Worm (Caenorhabditis elegans) whole organism, L1 larva: ENCODE measurements around the gene tpst-1.

Experiments
- C04F5.9 ChIP-seq: sonication (generic microtip); optimal IDR thresholded peaks from 2 replicates; lab custom pipeline; 2016; ENCODE audit warnings: missing genetic modification characterization, missing compliant biosample characterization
- C34B4.2 ChIP-seq: sonication (generic microtip); optimal IDR thresholded peaks from 2 replicates; lab custom pipeline; 2017; ENCODE audit warnings: mild to moderate bottlenecking, missing genetic modification characterization, missing compliant biosample characterization
- F16B12.6 ChIP-seq: fragments of 150-350 bp; optimal IDR thresholded peaks from 2 replicates; lab custom pipeline; 2014; ENCODE audit warnings: missing biosample characterization, missing genetic modification characterization
- aha-1 ChIP-seq: fragments of 150-350 bp; optimal IDR thresholded peaks from 2 replicates; lab custom pipeline; 2014; ENCODE audit warnings: missing biosample characterization, missing genetic modification characterization
- alr-1 ChIP-seq: fragments of 200-800 bp; sonication (Bioruptor generic); optimal IDR thresholded peaks from 2 replicates; lab custom pipeline; 2018; ENCODE audit warnings: borderline replicate concordance, mild to moderate bottlenecking, missing genetic modification characterization, missing compliant biosample characterization
- aly-2 ChIP-seq: fragments of 150-350 bp; optimal IDR thresholded peaks from 2 replicates; lab custom pipeline; 2014; ENCODE audit warnings: missing biosample characterization, missing genetic modification characterization
- blmp-1 ChIP-seq: fragments of 150-350 bp; optimal IDR thresholded peaks from 2 replicates; lab custom pipeline; 2014; ENCODE audit warnings: missing biosample characterization, missing genetic modification characterization
- ceh-8 ChIP-seq: fragments of 200-800 bp; sonication (Bioruptor generic); optimal IDR thresholded peaks from 2 replicates; lab custom pipeline; 2018; ENCODE audit warnings: mild to moderate bottlenecking, missing genetic modification characterization, moderate library complexity, missing compliant biosample characterization
- ceh-82 ChIP-seq, 3 experiments: fragments of 150-350 bp in 1 of 3; sonication (generic microtip) in 2 of 3; optimal IDR thresholded peaks; 2 replicates each; lab custom pipeline; 2014 to 2017; ENCODE audit warnings: missing biosample characterization in 3 of 3, missing genetic modification characterization in 3 of 3
- ceh-88 ChIP-seq: fragments of 200-800 bp; sonication (Bioruptor generic); IDR thresholded peaks from 2 replicates; pipeline ENCODE4 v1.3.6; 2022; ENCODE audit warnings: missing genetic modification characterization, missing compliant biosample characterization
- ceh-90 ChIP-seq: sonication (generic microtip); optimal IDR thresholded peaks from 2 replicates; lab custom pipeline; 2016; ENCODE audit warnings: missing genetic modification characterization, missing compliant biosample characterization
- dpl-1 ChIP-seq, 3 experiments: fragments of 150-350 bp in 2 of 3; sonication (generic microtip) in 1 of 3; optimal IDR thresholded peaks; 2 replicates each; lab custom pipeline; 2014 to 2017; ENCODE audit warnings: missing biosample characterization in 3 of 3, missing genetic modification characterization in 3 of 3, missing genetic modification reagents in 3 of 3
- dsc-1 ChIP-seq: sonication (generic microtip); optimal IDR thresholded peaks from 2 replicates; lab custom pipeline; 2016; ENCODE audit warnings: mild to moderate bottlenecking, missing genetic modification characterization, missing compliant biosample characterization
- efl-1 ChIP-seq, 4 experiments: fragments of 150-350 bp; optimal IDR thresholded peaks in 3 of 4; peaks in 1 of 4; 1 replicate in 1 of 4; 2 replicates in 3 of 4; lab custom pipeline; 2014; ENCODE audit warnings: missing biosample characterization in 2 of 4, missing genetic modification characterization in 2 of 4, missing genetic modification reagents in 2 of 4
- efl-3 ChIP-seq: fragments of 200-800 bp; sonication (Bioruptor generic); optimal IDR thresholded peaks from 2 replicates; lab custom pipeline; 2018; ENCODE audit warnings: mild to moderate bottlenecking, missing genetic modification characterization, missing compliant biosample characterization
- egl-13 ChIP-seq: sonication (generic microtip); optimal IDR thresholded peaks from 2 replicates; lab custom pipeline; 2016; ENCODE audit warnings: missing genotype, missing genetic modification reagents, missing genetic modification characterization, missing compliant biosample characterization
- egl-27 ChIP-seq, 2 experiments: fragments of 150-350 bp in 1 of 2; sonication (generic microtip); optimal IDR thresholded peaks; 3 replicates each; lab custom pipeline; 2017 to 2018; ENCODE audit warnings: missing biosample characterization in 2 of 2, missing genetic modification characterization in 2 of 2, missing genetic modification reagents in 2 of 2
- elt-3 ChIP-seq, 6 experiments: fragments of 150-350 bp in 1 of 6; sonication (generic microtip); optimal IDR thresholded peaks; 2 replicates each; lab custom pipeline; 2017 to 2018; ENCODE audit warnings: missing biosample characterization in 6 of 6, missing genetic modification characterization in 6 of 6, inconsistent platforms in 1 of 6
- ets-5 ChIP-seq: fragments of 200-800 bp; sonication (Bioruptor generic); IDR thresholded peaks from 2 replicates; pipeline ENCODE4 v1.3.6; 2022; ENCODE audit warnings: missing genetic modification characterization, missing compliant biosample characterization
- fkh-10 ChIP-seq: sonication (generic microtip); optimal IDR thresholded peaks from 2 replicates; lab custom pipeline; 2017; ENCODE audit warnings: missing biosample characterization, missing genetic modification reagents, missing genetic modification characterization
- fkh-4 ChIP-seq: sonication (generic microtip); optimal IDR thresholded peaks from 2 replicates; lab custom pipeline; 2016; ENCODE audit warnings: missing compliant biosample characterization, missing genetic modification characterization, borderline replicate concordance
- fkh-8 ChIP-seq: sonication (generic microtip); optimal IDR thresholded peaks from 2 replicates; lab custom pipeline; 2016; ENCODE audit warnings: mild to moderate bottlenecking, missing genetic modification characterization, missing compliant biosample characterization
- grh-1 ChIP-seq: fragments of 200-800 bp; sonication (Bioruptor generic); IDR thresholded peaks from 2 replicates; pipeline ENCODE4 v1.3.6; 2022; ENCODE audit warnings: missing genetic modification reagents, missing genetic modification characterization, missing compliant biosample characterization
- hlh-4 ChIP-seq: sonication (generic microtip); optimal IDR thresholded peaks from 2 replicates; lab custom pipeline; 2016; ENCODE audit warnings: mild to moderate bottlenecking, missing genetic modification characterization, missing compliant biosample characterization
- isw-1 ChIP-seq: fragments of 200-800 bp; sonication (Bioruptor generic); IDR thresholded peaks from 2 replicates; pipeline ENCODE4 v1.3.6; 2022; ENCODE audit warnings: missing genetic modification characterization, missing compliant biosample characterization
- jun-1 ChIP-seq: fragments of 150-350 bp; optimal IDR thresholded peaks from 2 replicates; lab custom pipeline; 2014; ENCODE audit warnings: missing biosample characterization, missing genetic modification reagents, missing genetic modification characterization
- lin-15B ChIP-seq: fragments of 150-350 bp; sonication (generic microtip); optimal IDR thresholded peaks from 3 replicates; lab custom pipeline; 2014; ENCODE audit warnings: missing biosample characterization, missing genetic modification characterization
- lin-35 ChIP-seq, 2 experiments: fragments of 150-350 bp; optimal IDR thresholded peaks; 2 replicates each; lab custom pipeline; 2014; ENCODE audit warnings: missing biosample characterization in 2 of 2, missing genetic modification characterization in 2 of 2, missing genetic modification reagents in 2 of 2
- lin-39 ChIP-seq: fragments of 150-350 bp; optimal IDR thresholded peaks from 2 replicates; lab custom pipeline; 2014; ENCODE audit warnings: missing biosample characterization, missing genetic modification reagents, missing genetic modification characterization
- lir-3 ChIP-seq: sonication (generic microtip); optimal IDR thresholded peaks from 2 replicates; lab custom pipeline; 2016; ENCODE audit warnings: mild to moderate bottlenecking, missing genetic modification characterization, moderate library complexity, missing compliant biosample characterization; ENCODE audit not compliant: poor library complexity
- mab-9 ChIP-seq: fragments of 200-800 bp; sonication (Bioruptor generic); IDR thresholded peaks from 2 replicates; pipeline ENCODE4 v1.3.6; 2022; ENCODE audit warnings: missing genetic modification reagents, missing genetic modification characterization, missing compliant biosample characterization
- nhr-11 ChIP-seq: fragments of 150-350 bp; optimal IDR thresholded peaks from 2 replicates; lab custom pipeline; 2014; ENCODE audit warnings: missing biosample characterization, missing genetic modification characterization
- nhr-12 ChIP-seq: sonication (generic microtip); optimal IDR thresholded peaks from 2 replicates; lab custom pipeline; 2017; ENCODE audit warnings: missing biosample characterization, missing genetic modification characterization
- nhr-19 ChIP-seq: fragments of 200-800 bp; sonication (Bioruptor generic); conservative IDR thresholded peaks from 2 replicates; pipeline ENCODE4 v1.3.6; 2022; ENCODE audit warnings: missing genetic modification characterization, missing compliant biosample characterization
- nhr-20 ChIP-seq: sonication (generic microtip); optimal IDR thresholded peaks from 2 replicates; lab custom pipeline; 2016; ENCODE audit warnings: mild to moderate bottlenecking, missing genetic modification characterization, missing compliant biosample characterization
- nhr-237 ChIP-seq: fragments of 150-350 bp; optimal IDR thresholded peaks from 2 replicates; lab custom pipeline; 2014; ENCODE audit warnings: missing biosample characterization, missing genetic modification characterization
- nhr-77 ChIP-seq: fragments of 150-350 bp; optimal IDR thresholded peaks from 2 replicates; lab custom pipeline; 2014; ENCODE audit warnings: missing biosample characterization, missing genetic modification characterization
- nhr-85 ChIP-seq: sonication (generic microtip); peaks from one replicate; lab custom pipeline; 2016; ENCODE audit warnings: missing genetic modification characterization, inconsistent platforms, missing compliant biosample characterization
- pqm-1 ChIP-seq: sonication (generic microtip); optimal IDR thresholded peaks from 3 replicates; lab custom pipeline; 2017; ENCODE audit warnings: missing biosample characterization, missing genetic modification characterization
- rnt-1 ChIP-seq: sonication (generic microtip); optimal IDR thresholded peaks from 2 replicates; lab custom pipeline; 2016; ENCODE audit warnings: mild to moderate bottlenecking, missing genetic modification characterization, moderate library complexity, missing compliant biosample characterization
- skn-1 ChIP-seq: fragments of 150-350 bp; optimal IDR thresholded peaks from 2 replicates; lab custom pipeline; 2014; ENCODE audit warnings: missing biosample characterization, missing genetic modification characterization
- snu-23 ChIP-seq: sonication (generic microtip); optimal IDR thresholded peaks from 2 replicates; lab custom pipeline; 2016; ENCODE audit warnings: missing genetic modification characterization, missing compliant biosample characterization
- sptf-1 ChIP-seq: fragments of 150-350 bp; optimal IDR thresholded peaks from 2 replicates; lab custom pipeline; 2014; ENCODE audit warnings: missing biosample characterization, missing genetic modification characterization
- tbx-2 ChIP-seq: sonication (generic microtip); optimal IDR thresholded peaks from 2 replicates; lab custom pipeline; 2016; ENCODE audit warnings: missing genetic modification characterization, missing compliant biosample characterization
- tlp-1 ChIP-seq: fragments of 150-350 bp; optimal IDR thresholded peaks from 2 replicates; lab custom pipeline; 2014; ENCODE audit warnings: missing biosample characterization, missing genetic modification characterization
- unc-30 ChIP-seq: sonication (generic microtip); optimal IDR thresholded peaks from 2 replicates; lab custom pipeline; 2017; ENCODE audit warnings: missing biosample characterization, missing genetic modification characterization
- unc-62 ChIP-seq: fragments of 150-350 bp; optimal IDR thresholded peaks from 2 replicates; lab custom pipeline; 2014; ENCODE audit warnings: missing biosample characterization, missing genetic modification reagents, missing genetic modification characterization
- unc-86 ChIP-seq: sonication (generic microtip); optimal IDR thresholded peaks from 2 replicates; lab custom pipeline; 2016; ENCODE audit warnings: missing genetic modification characterization, missing compliant biosample characterization
- unc-98 ChIP-seq: fragments of 200-800 bp; sonication (Bioruptor generic); IDR thresholded peaks from 2 replicates; pipeline ENCODE4 v1.3.6; 2022; ENCODE audit warnings: missing genetic modification characterization, missing compliant biosample characterization
- vab-15 ChIP-seq: sonication (generic microtip); optimal IDR thresholded peaks from 2 replicates; lab custom pipeline; 2017; ENCODE audit warnings: missing genotype, mild to moderate bottlenecking, missing genetic modification characterization, missing compliant biosample characterization
- xbp-1 ChIP-seq: sonication (generic microtip); optimal IDR thresholded peaks from 2 replicates; lab custom pipeline; 2016; ENCODE audit warnings: missing genetic modification characterization, missing compliant biosample characterization
- ztf-11 ChIP-seq, 2 experiments: sonication (generic microtip); optimal IDR thresholded peaks; 2 replicates each; lab custom pipeline; 2016 to 2017; ENCODE audit warnings: missing genetic modification characterization in 2 of 2, missing biosample characterization in 1 of 2, missing compliant biosample characterization in 1 of 2
- ztf-4 ChIP-seq: fragments of 150-350 bp; optimal IDR thresholded peaks from 2 replicates; lab custom pipeline; 2014; ENCODE audit warnings: missing biosample characterization, missing genetic modification characterization

tpst-1 gene

DNA sequence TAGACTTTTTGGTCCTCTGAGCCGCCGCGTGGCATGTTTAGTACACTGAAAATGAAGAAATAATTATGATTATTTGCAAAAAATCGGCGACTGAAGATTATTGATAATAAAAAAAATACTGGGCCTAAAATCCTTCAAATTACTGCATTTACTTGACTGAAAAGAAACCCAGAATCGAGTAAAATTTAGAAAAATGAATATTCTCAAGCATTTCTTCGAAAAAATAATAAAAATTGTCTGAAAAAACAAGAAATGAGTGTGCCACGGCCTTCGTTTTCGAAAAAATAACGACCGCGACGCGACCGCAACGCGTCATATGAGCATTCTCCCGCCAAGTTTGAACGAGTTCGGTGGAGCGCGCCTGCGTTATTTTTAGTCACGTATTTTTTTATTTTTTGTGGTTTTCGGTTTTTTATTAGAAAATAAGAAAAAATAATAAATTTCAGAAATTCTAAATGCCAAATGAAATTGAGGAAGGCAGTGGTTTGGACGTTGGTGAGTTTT is 25.8 kb upstream of the tpst-1 start, which contains the start of the genes rsp-3 and spin-4 (continued):
- peak; percentile 85 for TF ChIP-seq snu-23 (GFP tag; lab: Kevin White, UChicago)
- no peak for TF ChIP-seq aha-1 (tag; lab: Kevin White, UChicago)
- no peak for TF ChIP-seq tlp-1 (tag; lab: Kevin White, UChicago)
- TF ChIP-seq C04F5.9 (tag; lab: Kevin White, UChicago) = no peak
- TF ChIP-seq rnt-1 (tag; lab: Kevin White, UChicago) = no peak
- peak; percentile 80 for TF ChIP-seq nhr-77 (tag; lab: Kevin White, UChicago)
- peak in 2 of 6 experiments; percentile 48 to 83 for TF ChIP-seq elt-3 (tag; optimal IDR thresholded peaks at IDR 0.05; lab: Kevin White, UChicago)
- TF ChIP-seq unc-86 (tag; lab: Kevin White, UChicago) = peak; percentile 62
- TF ChIP-seq unc-98 = no peak
- no peak for TF ChIP-seq ceh-88
- no peak for TF ChIP-seq efl-3 (GFP tag; lab: Kevin White, UChicago)
- TF ChIP-seq alr-1 (tag; lab: Kevin White, UChicago) = no peak
- peak; percentile 47 for TF ChIP-seq ceh-90 (tag; lab: Kevin White, UChicago)
- TF ChIP-seq grh-1 (GFP tag; lab: Robert Waterston, UW) = no peak
- no peak for TF ChIP-seq unc-30
- TF ChIP-seq xbp-1 (tag; lab: Kevin White, UChicago) = peak; percentile 80
- TF ChIP-seq nhr-20 (tag; lab: Kevin White, UChicago) = peak; percentile 70
- no peak for TF ChIP-seq ets-5 (GFP tag; lab: Robert Waterston, UW)
- TF ChIP-seq skn-1 (tag; lab: Kevin White, UChicago) = peak; percentile 89
- TF ChIP-seq nhr-85 (tag; lab: Kevin White, UChicago) = peak; percentile 78
- TF ChIP-seq mab-9 (GFP tag; lab: Robert Waterston, UW) = no peak
- TF ChIP-seq fkh-10 (GFP tag; lab: Kevin White, UChicago) = no peak
- TF ChIP-seq nhr-11 (tag; lab: Kevin White, UChicago) = no peak
- no peak for TF ChIP-seq hlh-4 (tag; lab: Kevin White, UChicago)
- TF ChIP-seq lir-3 (tag; lab: Kevin White, UChicago) = no peak
- TF ChIP-seq efl-1 (optimal IDR thresholded peaks at IDR 0.05; lab: Kevin White, UChicago) = peak; percentile 91 to 93
- TF ChIP-seq efl-1 (GFP tag; optimal IDR thresholded peaks at IDR 0.05 in 1 of 2; lab: Kevin White, UChicago) = peak; percentile 91 to 99
- TF ChIP-seq nhr-19 (GFP tag; lab: Robert Waterston, UW) = peak; percentile 42; the same call in 1 of the 2 replicates
- no peak for TF ChIP-seq fkh-4 (tag; lab: Kevin White, UChicago)
- no peak for TF ChIP-seq egl-27 (tag; optimal IDR thresholded peaks at IDR 0.05; lab: Kevin White, UChicago)
- TF ChIP-seq isw-1 = peak; percentile 79
- TF ChIP-seq ztf-11 (tag; optimal IDR thresholded peaks at IDR 0.05; lab: Kevin White, UChicago) = peak in 1 of 2 experiments; percentile 40
- TF ChIP-seq aly-2 = peak; percentile 43
- peak; percentile 83 for TF ChIP-seq fkh-8 (tag; lab: Kevin White, UChicago)
- peak; percentile 36 for TF ChIP-seq jun-1
- no peak for TF ChIP-seq pqm-1 (tag; lab: Kevin White, UChicago)
- TF ChIP-seq blmp-1 (tag; lab: Kevin White, UChicago) = peak; percentile 74
- no peak for TF ChIP-seq vab-15
- TF ChIP-seq sptf-1 (tag; lab: Kevin White, UChicago) = no peak
- peak; percentile 71 for TF ChIP-seq tbx-2 (tag; lab: Kevin White, UChicago)
- no peak for TF ChIP-seq ztf-4 (tag; lab: Kevin White, UChicago)
- TF ChIP-seq ceh-8 = no peak
- peak in 2 of 3 experiments; percentile 55 to 91 for TF ChIP-seq ceh-82 (tag; optimal IDR thresholded peaks at IDR 0.05; lab: Kevin White, UChicago)
- TF ChIP-seq unc-62 = no peak
- no peak for TF ChIP-seq nhr-12 (tag; lab: Kevin White, UChicago)
- TF ChIP-seq lin-35 (GFP tag; optimal IDR thresholded peaks at IDR 0.05; lab: Kevin White, UChicago) = peak; percentile 93 to 95
- TF ChIP-seq dpl-1 (GFP tag; optimal IDR thresholded peaks at IDR 0.05; lab: Kevin White, UChicago) = peak; percentile 90 to 94 (median 91)
- TF ChIP-seq nhr-237 (tag; lab: Kevin White, UChicago) = peak; percentile 62
- peak; percentile 68 for TF ChIP-seq F16B12.6 (tag; lab: Kevin White, UChicago)
- TF ChIP-seq lin-15B (tag; lab: Kevin White, UChicago) = peak; percentile 92
- peak; percentile 49 for TF ChIP-seq dsc-1 (tag; lab: Kevin White, UChicago)
- no peak for TF ChIP-seq lin-39
- no peak for TF ChIP-seq C34B4.2
- TF ChIP-seq egl-13 (tag; lab: Kevin White, UChicago) = peak; percentile 45
